Fruit fly (Drosophila melanogaster): ENCODE data around the gene Or33a.

Gene Or33a

DNA sequence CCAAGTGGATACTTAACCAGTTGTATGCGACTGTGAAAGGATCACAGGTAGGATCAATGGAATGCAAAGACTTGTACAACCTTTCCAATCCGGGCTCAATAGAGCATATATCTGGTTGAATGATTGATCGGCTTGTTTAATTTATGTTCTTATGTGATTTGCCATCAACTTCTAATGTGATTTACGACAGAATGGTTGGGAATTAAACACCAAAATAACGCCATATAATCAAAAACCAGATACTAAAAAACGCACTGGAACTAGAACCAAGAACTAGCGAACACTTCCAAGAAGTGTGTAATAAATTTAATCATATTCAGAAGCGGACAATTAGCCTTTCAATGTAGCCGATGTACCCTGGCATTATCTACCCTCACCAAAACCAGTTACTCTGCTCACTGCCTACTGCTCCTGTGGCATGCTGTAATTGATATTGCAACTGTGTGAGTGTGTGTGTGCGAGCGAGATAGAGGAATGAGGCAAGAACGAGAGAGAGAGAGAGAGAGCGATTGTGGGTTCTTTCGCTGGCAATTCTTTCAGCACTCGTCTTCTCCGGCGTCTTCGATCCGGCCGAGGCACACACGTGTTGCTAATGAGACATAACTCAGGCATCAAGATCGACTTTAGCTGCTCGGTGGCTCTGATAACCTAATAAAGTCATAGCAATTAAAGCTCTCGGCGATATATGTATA lies 34.4 kb downstream of the Or33a start (continued):
- TF ChIP-seq Trl (optimal IDR thresholded peaks at IDR 0.05) (peak in 1 of 2 experiments; percentile 21), Trl (GFP tag; optimal IDR thresholded peaks at IDR 0.05) (no peak), GATAe (GFP tag; conservative IDR thresholded peaks at IDR 0.05) (no peak), gcm2 (GFP tag; optimal IDR thresholded peaks at IDR 0.05) (no peak), tx (GFP tag; optimal IDR thresholded peaks at IDR 0.05) (no peak), CG32532 (GFP tag; IDR thresholded peaks at IDR 0.05) (no peak), Eip74EF (GFP tag; optimal IDR thresholded peaks at IDR 0.05) (no peak), so (GFP tag; IDR thresholded peaks at IDR 0.05) (no peak), CG6272 (GFP tag; IDR thresholded peaks at IDR 0.05) (no peak), CG1792 (GFP tag; optimal IDR thresholded peaks at IDR 0.05) (no peak), CG6175 (GFP tag; IDR thresholded peaks at IDR 0.05) (peak; percentile 69; the same call in 1 of the 3 replicates), ttk (GFP tag; IDR thresholded peaks at IDR 0.05) (no peak), CG7786 (GFP tag; optimal IDR thresholded peaks at IDR 0.05) (no peak), Oaz (GFP tag; IDR thresholded peaks at IDR 0.05) (no peak), CG6254 (GFP tag; optimal IDR thresholded peaks at IDR 0.05) (no peak), ash1 (GFP tag; optimal IDR thresholded peaks at IDR 0.05) (no peak), CG10979 (tag; optimal IDR thresholded peaks at IDR 0.05) (no peak), exex (tag; optimal IDR thresholded peaks at IDR 0.05) (no peak), pho (GFP tag; optimal IDR thresholded peaks at IDR 0.05) (no peak), Deaf1 (tag; optimal IDR thresholded peaks at IDR 0.05) (no peak), CG17359 (tag; optimal IDR thresholded peaks at IDR 0.05) (no peak), CG6854 (GFP tag; optimal IDR thresholded peaks at IDR 0.05) (no peak), CG2116 (GFP tag; optimal IDR thresholded peaks at IDR 0.05) (no peak), sima (GFP tag; optimal IDR thresholded peaks at IDR 0.05) (no peak), Dad (GFP tag; optimal IDR thresholded peaks at IDR 0.05) (no peak), CG6813 (GFP tag; optimal IDR thresholded peaks at IDR 0.05) (no peak), CG14014 (GFP tag; IDR thresholded peaks at IDR 0.05) (no peak), tin (GFP tag; optimal IDR thresholded peaks at IDR 0.05) (no peak), sna (GFP tag; IDR thresholded peaks at IDR 0.05; ENCODE audit: partially characterized antibody) (no peak), CG8944 (GFP tag; optimal IDR thresholded peaks at IDR 0.05) (no peak), Dip2 (GFP tag; IDR thresholded peaks at IDR 0.05) (no peak), Dref (GFP tag; IDR thresholded peaks at IDR 0.05) (no peak), CG17829 (tag; optimal IDR thresholded peaks at IDR 0.05) (no peak), yki (optimal IDR thresholded peaks at IDR 0.05) (no peak), CG18011 (GFP tag; optimal IDR thresholded peaks at IDR 0.05) (no peak), cg (GFP tag; optimal IDR thresholded peaks at IDR 0.05) (peak; percentile 47), CG15696 (tag; optimal IDR thresholded peaks at IDR 0.05) (no peak), stwl (tag; optimal IDR thresholded peaks at IDR 0.05) (no peak), CG6683 (GFP tag; optimal IDR thresholded peaks at IDR 0.05) (no peak), D19A (tag; optimal IDR thresholded peaks at IDR 0.05) (peak; percentile 80), CG12104 (GFP tag; optimal IDR thresholded peaks at IDR 0.05) (no peak), CG16779 (GFP tag; IDR thresholded peaks at IDR 0.05) (no peak), sens (GFP tag) (peak; percentile 45), CG15073 (GFP tag; optimal IDR thresholded peaks at IDR 0.05) (no peak), gro (GFP tag; optimal IDR thresholded peaks at IDR 0.05) (no peak), CG9727 (GFP tag; optimal IDR thresholded peaks at IDR 0.05) (no peak), pum (GFP tag; optimal IDR thresholded peaks at IDR 0.05) (no peak), CG1832 (GFP tag; optimal IDR thresholded peaks at IDR 0.05) (peak; percentile 66), CG8359 (GFP tag; optimal IDR thresholded peaks at IDR 0.05; ENCODE audit: borderline replicate concordance) (no peak), CG8089 (GFP tag; optimal IDR thresholded peaks at IDR 0.05) (no peak)

Data from whole organism, embryonic.